Worm (Caenorhabditis elegans): Measurements from ENCODE around the gene ncs-5.

Gene ncs-5

ce11 chrV:18771804-18772386, 47.7 kb upstream of the ncs-5 start:
- TF ChIP-seq nhr-28 (tag; optimal IDR thresholded peaks at IDR 0.05) (no peak), nhr-77 (tag; optimal IDR thresholded peaks at IDR 0.05) (no peak), tlp-1 (tag; optimal IDR thresholded peaks at IDR 0.05) (no peak), nhr-19 (GFP tag; conservative IDR thresholded peaks at IDR 0.05) (no peak), rnt-1 (tag; optimal IDR thresholded peaks at IDR 0.05) (no peak), isw-1 (GFP tag; IDR thresholded peaks at IDR 0.05) (no peak), ceh-82 (tag; optimal IDR thresholded peaks at IDR 0.05) (no peak)

- TF ChIP-seq nhr-11 (tag; optimal IDR thresholded peaks at IDR 0.05) (no peak), F16B12.6 (tag; optimal IDR thresholded peaks at IDR 0.05) (no peak), nhr-12 (tag; optimal IDR thresholded peaks at IDR 0.05) (no peak), lin-35 (GFP tag; optimal IDR thresholded peaks at IDR 0.05) (no peak), nhr-85 (tag) (peak; percentile 13), sox-4 (tag; optimal IDR thresholded peaks at IDR 0.05) (no peak)
Observed at ce11 chrV:18772761-18773160, 46.8 kb upstream of the ncs-5 start, which contains the start of gene clec-257. TSS of gene clec-257 (plus strand) at chrV:18773061.

- TF ChIP-seq ztf-4 (tag; optimal IDR thresholded peaks at IDR 0.05), result no peak
- TF ChIP-seq lin-39 (tag; optimal IDR thresholded peaks at IDR 0.05), result no peak
- no peak for TF ChIP-seq nhr-76 (tag; optimal IDR thresholded peaks at IDR 0.05)
- TF ChIP-seq pag-3 (tag; optimal IDR thresholded peaks at IDR 0.05; ENCODE audit: borderline replicate concordance, insufficient read depth), result no peak
- no peak for TF ChIP-seq swsn-7 (tag; optimal IDR thresholded peaks at IDR 0.05)
- TF ChIP-seq nhr-90 (tag; optimal IDR thresholded peaks at IDR 0.05; ENCODE audit: poor library complexity), result no peak
- TF ChIP-seq unc-98 (GFP tag; IDR thresholded peaks at IDR 0.05), result no peak
- no peak for TF ChIP-seq lin-14 (GFP tag; optimal IDR thresholded peaks at IDR 0.05)
- no peak for TF ChIP-seq unc-62 (GFP tag; optimal IDR thresholded peaks at IDR 0.05)
- TF ChIP-seq sox-4 (tag; optimal IDR thresholded peaks at IDR 0.05), result no peak
- no peak for TF ChIP-seq ceh-90 (tag; optimal IDR thresholded peaks at IDR 0.05)
- no peak for TF ChIP-seq C34B4.2 (tag; optimal IDR thresholded peaks at IDR 0.05)
- TF ChIP-seq jun-1 (tag; optimal IDR thresholded peaks at IDR 0.05), result no peak
- no peak for TF ChIP-seq lin-35 (GFP tag; optimal IDR thresholded peaks at IDR 0.05)
- TF ChIP-seq vab-15 (tag; optimal IDR thresholded peaks at IDR 0.05), result no peak
- no peak for TF ChIP-seq ets-5 (GFP tag; IDR thresholded peaks at IDR 0.05)
- no peak for TF ChIP-seq grh-1 (GFP tag; IDR thresholded peaks at IDR 0.05)
- no peak for TF ChIP-seq zag-1 (tag; optimal IDR thresholded peaks at IDR 0.05)
- TF ChIP-seq egl-27 (tag; optimal IDR thresholded peaks at IDR 0.05), result no peak
Observed at ce11 chrV:18776245-18776737, 43.3 kb upstream of the ncs-5 start, which contains the start of gene Y17D7B.4. TSS of gene Y17D7B.4 (minus strand) at chrV:18776687.

- TF ChIP-seq irx-1 (tag; optimal IDR thresholded peaks at IDR 0.05) (no peak), nhr-237 (tag; optimal IDR thresholded peaks at IDR 0.05) (no peak), aha-1 (tag; optimal IDR thresholded peaks at IDR 0.05) (no peak), F16B12.6 (tag; optimal IDR thresholded peaks at IDR 0.05) (no peak), ceh-63 (GFP tag; optimal IDR thresholded peaks at IDR 0.05) (no peak), snu-23 (GFP tag; optimal IDR thresholded peaks at IDR 0.05) (no peak), isw-1 (GFP tag; IDR thresholded peaks at IDR 0.05) (no peak), nhr-84 (tag; optimal IDR thresholded peaks at IDR 0.05) (no peak), pag-3 (tag; optimal IDR thresholded peaks at IDR 0.05; ENCODE audit: borderline replicate concordance, insufficient read depth) (no peak), hlh-17 (GFP tag; optimal IDR thresholded peaks at IDR 0.05; ENCODE audit: borderline replicate concordance) (no peak), tbx-2 (tag; optimal IDR thresholded peaks at IDR 0.05) (no peak), aly-2 (tag; optimal IDR thresholded peaks at IDR 0.05) (no peak), unc-86 (tag; optimal IDR thresholded peaks at IDR 0.05) (no peak), vab-15 (tag; optimal IDR thresholded peaks at IDR 0.05) (no peak), ama-1 (optimal IDR thresholded peaks at IDR 0.05) (no peak), ceh-90 (tag; optimal IDR thresholded peaks at IDR 0.05) (no peak)
Observed at ce11 chrV:18780605-18781004, 39.0 kb upstream of the ncs-5 start.

Data from whole organism, L1 larva.